Worm (Caenorhabditis elegans) whole organism, L4 larva: ENCODE measurements around the gene wdfy-3.

Source experiments
- F10B5.3 ChIP-seq: sonication (generic microtip); optimal IDR thresholded peaks from 2 replicates; lab custom pipeline; 2016; ENCODE audit warnings: mild to moderate bottlenecking, missing genetic modification characterization, missing compliant biosample characterization
- ceh-82 ChIP-seq: sonication (generic microtip); optimal IDR thresholded peaks from 2 replicates; lab custom pipeline; 2017; ENCODE audit warnings: missing biosample characterization, missing genetic modification characterization
- lin-13 ChIP-seq: fragments of 150-350 bp; optimal IDR thresholded peaks from 2 replicates; lab custom pipeline; 2014; ENCODE audit warnings: missing biosample characterization, missing genetic modification reagents, missing genetic modification characterization
- lin-39 ChIP-seq: fragments of 150-350 bp; optimal IDR thresholded peaks from 2 replicates; lab custom pipeline; 2014; ENCODE audit warnings: missing biosample characterization, missing genetic modification reagents, missing genetic modification characterization
- nhr-28 ChIP-seq: fragments of 150-350 bp; optimal IDR thresholded peaks from 2 replicates; lab custom pipeline; 2014; ENCODE audit warnings: missing biosample characterization, missing genetic modification characterization

- TF ChIP-seq ceh-82 (tag; lab: Kevin White, UChicago), result no peak
- no peak for TF ChIP-seq F10B5.3
- TF ChIP-seq lin-39 (tag; lab: Kevin White, UChicago), result no peak
- no peak for TF ChIP-seq nhr-28
- no peak for TF ChIP-seq lin-13
These were observed 31.1 kb downstream of the wdfy-3 start, which contains the start of gene prmt-9 for ce11 chrIV:12684341-12684740.
